Worm (Caenorhabditis elegans) whole organism, L4 larva: ENCODE results near the gene F29B9.1.

ENCODE experiments used
- D1046.2 ChIP-seq: fragments of 200-800 bp; sonication (Bioruptor generic); IDR thresholded peaks from 2 replicates; pipeline ENCODE4 v1.3.6; 2022; ENCODE audit warnings: missing genetic modification characterization, missing compliant biosample characterization
- F10B5.3 ChIP-seq: sonication (generic microtip); optimal IDR thresholded peaks from 2 replicates; lab custom pipeline; 2016; ENCODE audit warnings: mild to moderate bottlenecking, missing genetic modification characterization, missing compliant biosample characterization
- F26F4.8 ChIP-seq: fragments of 200-800 bp; sonication (Bioruptor generic); conservative IDR thresholded peaks from 2 replicates; pipeline ENCODE4 v1.3.6; 2022; ENCODE audit warnings: missing genetic modification characterization, missing compliant biosample characterization
- F37D6.2 ChIP-seq: sonication (generic microtip); optimal IDR thresholded peaks from 2 replicates; lab custom pipeline; 2016; ENCODE audit warnings: mild to moderate bottlenecking, missing genetic modification characterization, missing compliant biosample characterization
- T26A8.4 ChIP-seq: fragments of 200-800 bp; sonication (Bioruptor generic); IDR thresholded peaks from 2 replicates; pipeline ENCODE4 v1.3.6; 2022; ENCODE audit warnings: missing genetic modification characterization, missing compliant biosample characterization
- Y75B8A.6 ChIP-seq: fragments of 200-800 bp; sonication (Bioruptor generic); IDR thresholded peaks from 2 replicates; pipeline ENCODE4 v1.3.6; 2022; ENCODE audit warnings: missing genetic modification reagents, missing genetic modification characterization, missing compliant biosample characterization
- aha-1 ChIP-seq: fragments of 150-350 bp; peaks from one replicate; lab custom pipeline; 2014; ENCODE audit warnings: missing biosample characterization, missing genetic modification characterization
- aly-2 ChIP-seq: sonication (generic microtip); optimal IDR thresholded peaks from 2 replicates; lab custom pipeline; 2018; ENCODE audit warnings: missing biosample characterization, missing genetic modification characterization
- ama-1 ChIP-seq: fragments of 150-350 bp; optimal IDR thresholded peaks from 2 replicates; lab custom pipeline; 2014; ENCODE audit warnings: inconsistent platforms, mixed read lengths
- ceh-20 ChIP-seq: fragments of 200-800 bp; sonication (Bioruptor generic); IDR thresholded peaks from 2 replicates; pipeline ENCODE4 v1.3.6; 2022; ENCODE audit warnings: missing genetic modification reagents, missing genetic modification characterization, missing compliant biosample characterization
- ceh-28 ChIP-seq: fragments of 150-350 bp; optimal IDR thresholded peaks from 2 replicates; lab custom pipeline; 2014; ENCODE audit warnings: missing biosample characterization, missing genetic modification reagents, missing genetic modification characterization
- ceh-82 ChIP-seq: sonication (generic microtip); optimal IDR thresholded peaks from 2 replicates; lab custom pipeline; 2017; ENCODE audit warnings: missing biosample characterization, missing genetic modification characterization
- ces-1 ChIP-seq: fragments of 150-350 bp; sonication (generic microtip); optimal IDR thresholded peaks from 4 replicates; lab custom pipeline; 2014; ENCODE audit warnings: missing biosample characterization, missing genetic modification reagents, missing genetic modification characterization
- daf-16 ChIP-seq, 3 experiments: sonication (generic microtip); optimal IDR thresholded peaks; 2 replicates each; lab custom pipeline; 2016 to 2017; ENCODE audit warnings: missing genetic modification characterization in 3 of 3, missing genetic modification reagents in 3 of 3, mild to moderate bottlenecking in 2 of 3, missing compliant biosample characterization in 2 of 3, missing biosample characterization in 1 of 3, moderate library complexity in 1 of 3
- dmd-6 ChIP-seq: fragments of 200-800 bp; sonication (Bioruptor generic); IDR thresholded peaks from 2 replicates; pipeline ENCODE4 v1.3.6; 2022; ENCODE audit warnings: missing genetic modification reagents, missing genetic modification characterization, missing compliant biosample characterization
- dpl-1 ChIP-seq: fragments of 150-350 bp; optimal IDR thresholded peaks from 2 replicates; lab custom pipeline; 2014; ENCODE audit warnings: missing biosample characterization, missing genetic modification reagents, missing genetic modification characterization
- dve-1 ChIP-seq: sonication (generic microtip); optimal IDR thresholded peaks from 2 replicates; lab custom pipeline; 2017; ENCODE audit warnings: antibody characterized with exemption, mild to moderate bottlenecking, missing genetic modification characterization, missing compliant biosample characterization; ENCODE audit not compliant: insufficient read depth
- egl-43 ChIP-seq: fragments of 200-800 bp; sonication (Bioruptor generic); IDR thresholded peaks from 2 replicates; pipeline ENCODE4 v1.3.6; 2022; ENCODE audit warnings: missing genetic modification reagents, missing genetic modification characterization, missing compliant biosample characterization
- hif-1 ChIP-seq, 2 experiments: sonication (generic microtip); optimal IDR thresholded peaks; 2 replicates each; lab custom pipeline; 2016 to 2017; ENCODE audit warnings: missing compliant biosample characterization in 2 of 2, missing genetic modification characterization in 2 of 2, missing genetic modification reagents in 2 of 2, missing genotype in 2 of 2, mild to moderate bottlenecking in 1 of 2
- hlh-11 ChIP-seq: fragments of 200-800 bp; sonication (Bioruptor generic); optimal IDR thresholded peaks from 2 replicates; lab custom pipeline; 2018; ENCODE audit warnings: mild to moderate bottlenecking, missing genetic modification characterization, missing compliant biosample characterization
- hlh-30 ChIP-seq: sonication (generic microtip); optimal IDR thresholded peaks from 2 replicates; lab custom pipeline; 2017; ENCODE audit warnings: antibody characterized with exemption, mild to moderate bottlenecking, missing genetic modification characterization, missing compliant biosample characterization; ENCODE audit not compliant: insufficient read depth
- hmg-1.1 ChIP-seq: fragments of 200-800 bp; sonication (Bioruptor generic); IDR thresholded peaks from 2 replicates; pipeline ENCODE4 v1.3.6; 2022; ENCODE audit warnings: missing genetic modification reagents, missing genetic modification characterization, missing compliant biosample characterization
- lin-1 ChIP-seq: fragments of 200-800 bp; sonication (Bioruptor generic); IDR thresholded peaks from 2 replicates; pipeline ENCODE4 v1.3.6; 2022; ENCODE audit warnings: missing genetic modification reagents, missing genetic modification characterization, missing compliant biosample characterization
- lin-13 ChIP-seq: fragments of 150-350 bp; optimal IDR thresholded peaks from 2 replicates; lab custom pipeline; 2014; ENCODE audit warnings: missing biosample characterization, missing genetic modification reagents, missing genetic modification characterization
- lin-38 ChIP-seq: fragments of 200-800 bp; sonication (Bioruptor generic); IDR thresholded peaks from 2 replicates; pipeline ENCODE4 v1.3.6; 2022; ENCODE audit warnings: missing genetic modification reagents, missing genetic modification characterization, missing compliant biosample characterization
- lir-3 ChIP-seq: sonication (generic microtip); optimal IDR thresholded peaks from 2 replicates; lab custom pipeline; 2016; ENCODE audit warnings: mild to moderate bottlenecking, missing genetic modification characterization, missing compliant biosample characterization
- lsy-2 ChIP-seq, 2 experiments: fragments of 150-350 bp in 1 of 2; sonication (generic microtip) in 1 of 2; optimal IDR thresholded peaks; 2 replicates each; lab custom pipeline; 2014 to 2017; ENCODE audit warnings: missing biosample characterization in 2 of 2, missing genetic modification characterization in 2 of 2
- mdl-1 ChIP-seq, 2 experiments: fragments of 150-350 bp in 1 of 2; sonication (generic microtip) in 1 of 2; optimal IDR thresholded peaks; 2 replicates each; lab custom pipeline; 2014 to 2017; ENCODE audit warnings: missing biosample characterization in 2 of 2, missing genetic modification characterization in 2 of 2
- mep-1 ChIP-seq: fragments of 150-350 bp; sonication (generic microtip); optimal IDR thresholded peaks from 3 replicates; lab custom pipeline; 2014; ENCODE audit warnings: missing biosample characterization, missing genetic modification characterization
- mes-2 ChIP-seq: sonication (generic microtip); optimal IDR thresholded peaks from 2 replicates; lab custom pipeline; 2016; ENCODE audit warnings: missing genotype, mild to moderate bottlenecking, missing genetic modification characterization, missing compliant biosample characterization; ENCODE audit not compliant: poor library complexity, severe bottlenecking
- mxl-2 ChIP-seq: fragments of 200-800 bp; sonication (Bioruptor generic); conservative IDR thresholded peaks from 2 replicates; pipeline ENCODE4 v1.3.6; 2022; ENCODE audit warnings: missing genetic modification reagents, missing genetic modification characterization, missing compliant biosample characterization
- mxl-3 ChIP-seq: fragments of 200-800 bp; sonication (Bioruptor generic); optimal IDR thresholded peaks from 2 replicates; lab custom pipeline; 2018; ENCODE audit warnings: mild to moderate bottlenecking, missing genetic modification characterization, missing compliant biosample characterization
- nhr-102 ChIP-seq: sonication (generic microtip); optimal IDR thresholded peaks from 2 replicates; lab custom pipeline; 2016; ENCODE audit warnings: mild to moderate bottlenecking, missing genetic modification characterization, moderate library complexity, missing compliant biosample characterization
- nhr-41 ChIP-seq: fragments of 200-800 bp; sonication (Bioruptor generic); IDR thresholded peaks from 2 replicates; pipeline ENCODE4 v1.3.6; 2022; ENCODE audit warnings: missing genetic modification reagents, missing genetic modification characterization, missing compliant biosample characterization
- nhr-42 ChIP-seq: fragments of 200-800 bp; sonication (Bioruptor generic); IDR thresholded peaks from 2 replicates; pipeline ENCODE4 v1.3.6; 2022; ENCODE audit warnings: missing genetic modification characterization, missing compliant biosample characterization
- nhr-48 ChIP-seq: sonication (generic microtip); optimal IDR thresholded peaks from 2 replicates; lab custom pipeline; 2016; ENCODE audit warnings: mild to moderate bottlenecking, missing genetic modification characterization, missing compliant biosample characterization
- nhr-77 ChIP-seq: fragments of 150-350 bp; optimal IDR thresholded peaks from 2 replicates; lab custom pipeline; 2014; ENCODE audit warnings: missing biosample characterization, missing genetic modification characterization
- pqm-1 ChIP-seq: sonication (generic microtip); optimal IDR thresholded peaks from 2 replicates; lab custom pipeline; 2017; ENCODE audit warnings: missing biosample characterization, missing genetic modification characterization
- saeg-2 ChIP-seq: fragments of 200-800 bp; sonication (Bioruptor generic); IDR thresholded peaks from 2 replicates; pipeline ENCODE4 v1.3.6; 2022; ENCODE audit warnings: missing genetic modification reagents, missing genetic modification characterization, missing compliant biosample characterization
- sdz-12 ChIP-seq: fragments of 200-800 bp; sonication (Bioruptor generic); optimal IDR thresholded peaks from 2 replicates; lab custom pipeline; 2018; ENCODE audit warnings: mild to moderate bottlenecking, missing genetic modification characterization, missing compliant biosample characterization
- skn-1 ChIP-seq: fragments of 150-350 bp; optimal IDR thresholded peaks from 2 replicates; lab custom pipeline; 2014; ENCODE audit warnings: missing biosample characterization, missing genetic modification characterization
- snpc-1.2 ChIP-seq: fragments of 200-800 bp; sonication (Bioruptor generic); IDR thresholded peaks from 2 replicates; pipeline ENCODE4 v1.3.6; 2022; ENCODE audit warnings: missing genetic modification reagents, missing genetic modification characterization, missing compliant biosample characterization
- spr-1 ChIP-seq: sonication (generic microtip); optimal IDR thresholded peaks from 2 replicates; lab custom pipeline; 2016; ENCODE audit warnings: mild to moderate bottlenecking, missing genetic modification characterization, missing compliant biosample characterization
- tag-97 ChIP-seq: fragments of 200-800 bp; sonication (Bioruptor generic); IDR thresholded peaks from 2 replicates; pipeline ENCODE4 v1.3.6; 2022; ENCODE audit warnings: missing genetic modification characterization, missing compliant biosample characterization
- unc-130 ChIP-seq: sonication (generic microtip); optimal IDR thresholded peaks from 2 replicates; lab custom pipeline; 2016; ENCODE audit warnings: missing genetic modification reagents, missing genetic modification characterization, missing compliant biosample characterization
- unc-39 ChIP-seq: sonication (generic microtip); optimal IDR thresholded peaks from 2 replicates; lab custom pipeline; 2017; ENCODE audit warnings: missing biosample characterization, missing genetic modification characterization
- vab-7 ChIP-seq: fragments of 200-800 bp; sonication (Bioruptor generic); IDR thresholded peaks from 2 replicates; pipeline ENCODE4 v1.3.6; 2022; ENCODE audit warnings: missing genetic modification reagents, missing genetic modification characterization, missing compliant biosample characterization
- zfp-2 ChIP-seq: sonication (generic microtip); optimal IDR thresholded peaks from 2 replicates; lab custom pipeline; 2016; ENCODE audit warnings: mild to moderate bottlenecking, missing genetic modification characterization, missing compliant biosample characterization
- zip-11 ChIP-seq: fragments of 200-800 bp; sonication (Bioruptor generic); IDR thresholded peaks from 2 replicates; pipeline ENCODE4 v1.3.6; 2022; ENCODE audit warnings: missing genetic modification characterization, missing compliant biosample characterization
- ztf-11 ChIP-seq: fragments of 150-350 bp; optimal IDR thresholded peaks from 2 replicates; lab custom pipeline; 2014; ENCODE audit warnings: missing biosample characterization, missing genetic modification characterization

Gene F29B9.1

DNA sequence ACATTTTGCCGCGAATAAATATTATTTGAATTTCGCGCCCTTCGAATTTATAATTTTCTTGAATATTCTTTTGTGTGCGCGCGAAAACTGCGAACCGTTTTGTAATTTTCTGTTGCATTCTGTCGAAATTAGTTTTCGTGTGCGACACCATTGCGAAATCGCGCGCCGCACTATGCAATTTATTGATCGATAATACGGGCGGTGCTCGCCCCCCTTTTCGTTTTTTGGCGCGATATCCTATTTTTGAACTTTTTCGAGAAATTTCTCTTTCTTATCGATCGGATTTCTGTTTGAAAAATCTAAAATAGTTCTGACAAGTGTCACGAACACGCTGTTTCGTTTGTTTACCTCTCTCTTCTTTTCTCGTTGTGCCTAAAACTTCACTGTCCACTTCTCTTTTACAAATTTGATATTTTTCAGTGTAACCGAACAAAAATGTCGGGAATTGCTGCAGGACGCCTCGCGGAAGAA is 14.5 kb upstream of the F29B9.1 start, which contains the start of gene ubc-9 (continued):
- TF ChIP-seq mxl-2 (GFP tag; lab: Robert Waterston, UW) = no peak
- peak; percentile 90 for TF ChIP-seq mes-2 (tag; lab: Kevin White, UChicago)
- peak; percentile 33 to 81 for TF ChIP-seq lsy-2 (tag; optimal IDR thresholded peaks at IDR 0.05; lab: Kevin White, UChicago)
- peak; percentile 77 for TF ChIP-seq ceh-28 (tag; lab: Kevin White, UChicago)
- no peak for TF ChIP-seq nhr-48 (tag; lab: Kevin White, UChicago)
- peak; percentile 80 for TF ChIP-seq hmg-1.1 (GFP tag; lab: Robert Waterston, UW)
- TF ChIP-seq lin-13 = peak; percentile 92
- TF ChIP-seq dve-1 (tag; lab: Kevin White, UChicago) = peak; percentile 71
- peak; percentile 74 for TF ChIP-seq hlh-11
- TF ChIP-seq unc-39 (tag; lab: Kevin White, UChicago) = no peak
- TF ChIP-seq T26A8.4 (GFP tag; lab: Robert Waterston, UW) = peak; percentile 61; the same call in 1 of the 2 replicates
- peak in 1 of 2 experiments; percentile 75 for TF ChIP-seq hif-1 (tag; optimal IDR thresholded peaks at IDR 0.05; lab: Kevin White, UChicago)
- no peak for TF ChIP-seq F26F4.8 (GFP tag; lab: Robert Waterston, UW)
- no peak for TF ChIP-seq skn-1 (tag; lab: Kevin White, UChicago)
- TF ChIP-seq spr-1 = peak; percentile 61
- peak; percentile 58 for TF ChIP-seq hlh-30
- no peak for TF ChIP-seq saeg-2
- peak; percentile 49 for TF ChIP-seq F37D6.2 (tag; lab: Kevin White, UChicago)
- TF ChIP-seq mxl-3 = peak; percentile 47
- no peak for TF ChIP-seq zfp-2 (tag; lab: Kevin White, UChicago)
- TF ChIP-seq unc-130 (GFP tag; lab: Kevin White, UChicago) = peak; percentile 84
- TF ChIP-seq lir-3 (tag; lab: Kevin White, UChicago) = no peak
- TF ChIP-seq daf-16 (GFP tag; optimal IDR thresholded peaks at IDR 0.05; lab: Kevin White, UChicago) = no peak
- peak; percentile 44 for TF ChIP-seq daf-16 (tag; optimal IDR thresholded peaks at IDR 0.05; lab: Kevin White, UChicago)
- no peak for TF ChIP-seq Y75B8A.6 (GFP tag; lab: Robert Waterston, UW)
- TF ChIP-seq nhr-42 (GFP tag; lab: Robert Waterston, UW) = no peak
- TF ChIP-seq vab-7 (GFP tag; lab: Robert Waterston, UW) = 0 out of 2 replicates have a peak, but pooled peaks have one; percentile 31
- no peak for TF ChIP-seq ama-1
- TF ChIP-seq mdl-1 (tag; optimal IDR thresholded peaks at IDR 0.05; lab: Kevin White, UChicago) = no peak
- no peak for TF ChIP-seq ceh-82 (tag; lab: Kevin White, UChicago)
- TF ChIP-seq lin-38 (GFP tag; lab: Robert Waterston, UW) = peak; percentile 83
- peak; percentile 47 for TF ChIP-seq nhr-77 (tag; lab: Kevin White, UChicago)
- no peak for TF ChIP-seq ztf-11 (tag; lab: Kevin White, UChicago)
- no peak for TF ChIP-seq F10B5.3 (tag; lab: Kevin White, UChicago)
- no peak for TF ChIP-seq aly-2 (tag; lab: Kevin White, UChicago)
- TF ChIP-seq egl-43 (GFP tag; lab: Robert Waterston, UW) = peak; percentile 56; the same call in 1 of the 2 replicates
- 0 out of 2 replicates have a peak, but pooled peaks have one; percentile 13 for TF ChIP-seq lin-1 (GFP tag; lab: Robert Waterston, UW)
- TF ChIP-seq ceh-20 = peak; percentile 61; the same call in 1 of the 2 replicates
- TF ChIP-seq ces-1 (GFP tag; lab: Kevin White, UChicago) = no peak
- peak; percentile 40 for TF ChIP-seq nhr-102 (tag; lab: Kevin White, UChicago)
- TF ChIP-seq snpc-1.2 (GFP tag; lab: Robert Waterston, UW) = no peak
- TF ChIP-seq dpl-1 (GFP tag; lab: Kevin White, UChicago) = peak; percentile 75
- peak; percentile 96 for TF ChIP-seq aha-1
- TF ChIP-seq pqm-1 (tag; lab: Kevin White, UChicago) = peak; percentile 40
- TF ChIP-seq sdz-12 (GFP tag; lab: Kevin White, UChicago) = no peak
- TF ChIP-seq mep-1 (tag; lab: Kevin White, UChicago) = peak; percentile 84
- no peak for TF ChIP-seq tag-97 (GFP tag; lab: Robert Waterston, UW)
- no peak for TF ChIP-seq D1046.2 (GFP tag; lab: Robert Waterston, UW)
- no peak for TF ChIP-seq zip-11 (GFP tag; lab: Robert Waterston, UW)
- peak; percentile 51 for TF ChIP-seq dmd-6
- TF ChIP-seq nhr-41 (GFP tag; lab: Robert Waterston, UW) = no peak
